Fruit fly (Drosophila melanogaster) whole organism, pupa: Measurements from ENCODE around the gene CG13045.
A peak's percentile ranks its signal among the peaks of the same experiment; 100 is the strongest.

Experiments used
- CG10348 ChIP-seq: fragments of 200-800 bp; sonication (Bioruptor generic); IDR thresholded peaks from 2 replicates; pipeline ENCODE4 v1.3.6; 2022; ENCODE audit warnings: missing biosample characterization, missing genetic modification characterization
- CG12605 ChIP-seq: fragments of 200-800 bp; sonication (Bioruptor generic); IDR thresholded peaks from 2 replicates; pipeline ENCODE4 v1.3.6; 2022; ENCODE audit warnings: missing biosample characterization, missing genetic modification characterization
- CG17806 ChIP-seq: fragments of 200-800 bp; sonication (Bioruptor generic); optimal IDR thresholded peaks from 2 replicates; lab custom pipeline; 2018; ENCODE audit warnings: missing biosample characterization, mild to moderate bottlenecking, missing genetic modification characterization, moderate library complexity
- CG32121 ChIP-seq: fragments of 200-800 bp; sonication (Bioruptor generic); IDR thresholded peaks from 2 replicates; pipeline ENCODE4 v1.3.6; 2022; ENCODE audit warnings: missing biosample characterization, missing genetic modification characterization
- CG34367 ChIP-seq: fragments of 200-800 bp; sonication (Bioruptor generic); optimal IDR thresholded peaks from 2 replicates; lab custom pipeline; 2018; ENCODE audit warnings: missing biosample characterization, mild to moderate bottlenecking, missing genetic modification characterization
- CG8301 ChIP-seq: fragments of 200-800 bp; sonication (Bioruptor generic); optimal IDR thresholded peaks from 2 replicates; lab custom pipeline; 2018; ENCODE audit warnings: missing biosample characterization, mild to moderate bottlenecking, missing genetic modification characterization
- CG9948 ChIP-seq: fragments of 200-800 bp; sonication (Bioruptor generic); optimal IDR thresholded peaks from 2 replicates; lab custom pipeline; 2018; ENCODE audit warnings: missing biosample characterization, mild to moderate bottlenecking, missing genetic modification characterization, moderate library complexity
- D1 ChIP-seq: fragments of 200-800 bp; sonication (Bioruptor generic); optimal IDR thresholded peaks from 2 replicates; lab custom pipeline; 2018; ENCODE audit warnings: missing biosample characterization, mild to moderate bottlenecking, missing genetic modification characterization, moderate library complexity
- Ets98B ChIP-seq: fragments of 200-800 bp; sonication (Bioruptor generic); IDR thresholded peaks from 2 replicates; pipeline ENCODE4 v1.3.6; 2022; ENCODE audit warnings: missing biosample characterization, missing genetic modification characterization
- Pif1B ChIP-seq: fragments of 200-800 bp; sonication (Bioruptor generic); optimal IDR thresholded peaks from 3 replicates; lab custom pipeline; 2016; ENCODE audit warnings: missing biosample characterization, missing genetic modification characterization
- Snoo ChIP-seq: fragments of 200-800 bp; sonication (Bioruptor generic); optimal IDR thresholded peaks from 3 replicates; lab custom pipeline; 2017; ENCODE audit warnings: missing biosample characterization, mild to moderate bottlenecking, missing genetic modification characterization, inconsistent platforms
- gl ChIP-seq: fragments of 200-800 bp; sonication (Bioruptor generic); optimal IDR thresholded peaks from 2 replicates; lab custom pipeline; 2018; ENCODE audit warnings: missing biosample characterization, mild to moderate bottlenecking, missing genetic modification characterization

DNA sequence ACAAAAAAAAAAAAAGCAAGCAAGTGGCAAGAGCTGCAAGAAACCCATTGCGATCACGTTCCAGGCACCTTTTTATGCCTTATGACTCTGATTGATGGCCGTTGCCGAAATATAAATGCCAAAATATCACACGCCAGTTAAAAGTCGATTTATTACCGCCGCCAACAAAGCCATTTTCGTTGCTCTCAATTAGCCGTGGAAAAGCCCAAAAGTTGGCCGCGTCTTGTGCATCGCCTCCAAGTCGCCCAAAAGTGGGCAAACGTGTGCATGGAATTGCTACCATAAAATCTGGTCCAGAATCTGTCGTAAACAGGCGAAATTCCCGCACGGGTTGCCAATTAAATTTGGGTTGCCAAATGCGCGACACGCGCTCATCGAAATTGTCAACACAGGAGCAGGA lies 928 bp upstream of the CG13045 start:
- TF ChIP-seq CG34367 (tag; lab: Kevin White, UChicago) = no peak
- peak; percentile 48 for TF ChIP-seq Ets98B (GFP tag; lab: Robert Waterston, UW)
- no peak for TF ChIP-seq D1 (tag; lab: Kevin White, UChicago)
- TF ChIP-seq CG8301 (tag; lab: Kevin White, UChicago) = no peak
- TF ChIP-seq CG9948 (tag; lab: Kevin White, UChicago) = no peak
- no peak for TF ChIP-seq Snoo (tag; lab: Kevin White, UChicago)
- TF ChIP-seq CG10348 (GFP tag; lab: Robert Waterston, UW) = no peak
- no peak for TF ChIP-seq CG12605 (GFP tag; lab: Robert Waterston, UW)
- no peak for TF ChIP-seq Pif1B (GFP tag; lab: Kevin White, UChicago)
- no peak for TF ChIP-seq CG32121 (GFP tag; lab: Robert Waterston, UW)
- TF ChIP-seq gl = no peak
- no peak for TF ChIP-seq CG17806 (tag; lab: Kevin White, UChicago)
